Fruit fly (Drosophila melanogaster): Measurements from ENCODE around the gene Ctl2.

Ctl2 gene

DNA sequence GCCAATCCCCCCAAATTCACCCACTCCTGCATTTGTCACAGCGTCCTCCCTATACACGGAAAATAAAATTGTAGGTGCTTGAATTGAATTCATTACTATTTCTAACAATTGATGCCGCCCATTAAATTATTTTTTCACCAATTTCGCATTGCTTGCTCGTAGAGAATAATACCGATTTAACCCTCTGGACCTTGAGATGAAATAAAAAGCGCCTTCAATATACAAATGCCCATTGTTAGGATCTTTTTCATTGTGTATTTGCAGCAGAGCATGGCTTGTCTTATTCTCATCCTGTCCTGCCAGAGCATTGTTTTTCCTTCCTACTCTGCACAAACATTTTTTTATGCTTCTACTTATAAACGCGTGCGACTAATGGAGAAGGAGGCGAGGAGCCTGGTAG lies 31.6 kb upstream of the Ctl2 start:
- no peak for TF ChIP-seq CG17801 (GFP tag; optimal IDR thresholded peaks at IDR 0.05; ENCODE audit: partially characterized antibody)

DNA sequence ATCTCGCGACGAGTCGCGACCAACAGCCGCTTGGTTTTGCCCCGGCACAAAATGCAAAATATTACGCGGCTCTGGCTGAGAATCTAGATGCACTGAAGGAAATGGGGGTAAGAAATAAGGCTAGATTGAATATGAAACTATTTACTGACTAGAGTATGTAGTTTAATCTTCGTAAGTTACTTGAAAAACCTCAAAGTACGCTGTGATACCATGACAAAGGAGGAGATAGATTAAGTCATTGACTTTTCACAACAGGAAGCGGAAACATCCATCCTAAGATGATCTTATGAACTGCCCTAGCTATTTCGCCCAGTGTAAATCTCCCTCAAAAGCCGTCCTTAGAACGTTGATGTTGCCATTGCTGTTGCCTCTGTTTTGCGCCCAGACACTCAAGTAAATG lies 29.0 kb upstream of the Ctl2 start:
- no peak for TF ChIP-seq CG17801 (GFP tag; optimal IDR thresholded peaks at IDR 0.05; ENCODE audit: partially characterized antibody)

dm6 chr3R:29095525-29095924 lies 27.6 kb upstream of the Ctl2 start:
- TF ChIP-seq CG17801 (GFP tag; optimal IDR thresholded peaks at IDR 0.05; ENCODE audit: partially characterized antibody) = no peak

DNA sequence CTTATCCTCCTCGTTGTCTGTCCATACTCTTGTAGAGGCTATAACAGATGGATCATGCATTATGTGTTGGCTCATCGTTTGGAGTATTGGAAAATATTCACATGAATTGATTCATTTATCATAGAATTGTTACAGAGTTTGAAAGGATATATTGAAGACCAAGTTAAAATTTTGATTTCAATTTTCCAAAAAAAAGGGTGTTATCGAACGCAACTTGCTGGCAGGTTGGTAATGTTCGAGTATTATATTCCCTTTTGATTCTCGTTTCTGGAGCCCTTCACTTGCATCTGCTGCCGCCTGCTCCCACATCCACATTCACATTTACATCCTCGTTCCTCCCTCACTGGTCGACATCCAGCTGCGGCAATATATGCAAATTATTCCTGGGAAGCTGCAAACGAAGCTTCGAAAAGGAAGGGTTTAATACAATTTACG lies 27.1 kb upstream of the Ctl2 start:
- no peak for TF ChIP-seq CG17801 (GFP tag; optimal IDR thresholded peaks at IDR 0.05; ENCODE audit: partially characterized antibody)

dm6 chr3R:29098022-29098421 lies 25.1 kb upstream of the Ctl2 start:
- no peak for TF ChIP-seq CG17801 (GFP tag; optimal IDR thresholded peaks at IDR 0.05; ENCODE audit: partially characterized antibody)

dm6 chr3R:29103227-29103626 lies 19.9 kb upstream of the Ctl2 start:
- no peak for TF ChIP-seq CG17801 (GFP tag; optimal IDR thresholded peaks at IDR 0.05; ENCODE audit: partially characterized antibody)

- TF ChIP-seq CG17801 (GFP tag; optimal IDR thresholded peaks at IDR 0.05; ENCODE audit: partially characterized antibody) = no peak
These were observed 11.4 kb upstream of the Ctl2 start for dm6 chr3R:29111795-29112194.

DNA sequence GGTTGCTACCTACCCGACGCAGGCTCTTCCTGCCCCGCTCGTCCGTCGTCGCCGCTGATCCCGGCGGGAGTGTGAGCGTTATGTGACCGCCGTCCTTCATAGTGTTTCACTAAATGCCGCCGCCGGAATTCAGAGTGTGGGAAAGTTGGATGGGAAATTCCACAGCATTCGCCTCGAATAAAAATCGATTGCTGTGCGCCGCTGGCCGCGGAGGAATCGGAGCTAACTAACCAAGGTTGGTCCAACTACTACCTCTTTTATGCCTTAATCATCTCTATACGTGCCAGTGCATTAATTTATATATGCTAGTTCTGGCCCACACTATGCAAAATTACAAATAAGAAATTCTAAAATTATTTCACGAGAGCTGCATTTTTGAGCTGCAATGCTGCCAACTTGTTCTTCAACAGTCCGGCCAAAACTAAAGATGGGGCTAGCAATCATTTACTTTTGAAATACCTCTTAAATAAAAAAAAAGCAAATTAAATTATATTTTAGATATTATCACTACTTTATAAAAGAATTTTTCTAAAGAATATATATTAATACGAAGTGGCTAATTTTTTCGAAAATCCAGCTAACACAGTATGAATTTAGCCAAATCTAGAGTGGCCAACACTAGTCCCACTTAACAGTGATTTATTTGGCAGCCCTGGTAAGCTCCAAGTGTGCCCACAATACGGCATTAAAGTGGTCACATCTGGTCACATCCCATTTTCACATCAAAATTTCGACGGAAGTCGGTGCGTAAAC lies 10.6 kb upstream of the Ctl2 start, which contains the start of the genes alpha-Man-Ib and Pdhb:
TSS of gene alpha-Man-Ib (minus strand) at position 425 of the 753 bp plus-strand sequence.
TSS of gene Pdhb (plus strand) at position 674 of the 753 bp plus-strand sequence.
- TF ChIP-seq CG17801 (GFP tag; optimal IDR thresholded peaks at IDR 0.05; ENCODE audit: partially characterized antibody) = peak; percentile 66

DNA sequence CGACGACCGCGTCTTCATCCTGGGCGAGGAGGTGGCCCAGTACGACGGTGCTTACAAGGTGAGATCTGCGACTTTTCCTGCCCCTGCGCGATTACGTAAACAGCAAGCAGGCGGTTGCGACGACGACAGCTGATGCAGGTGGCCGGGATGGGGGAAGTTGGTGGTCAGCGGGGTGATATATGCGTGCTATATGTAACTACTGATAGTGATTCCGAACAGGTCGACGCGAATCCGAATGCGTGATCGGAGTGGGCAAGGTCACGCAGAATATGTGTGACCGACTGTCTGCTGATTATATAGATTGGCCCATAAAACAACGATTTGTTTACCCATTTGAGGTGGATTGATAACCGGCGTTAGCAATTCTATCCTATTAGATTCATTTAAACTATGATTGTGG lies 9.8 kb upstream of the Ctl2 start:
- TF ChIP-seq CG17801 (GFP tag; optimal IDR thresholded peaks at IDR 0.05; ENCODE audit: partially characterized antibody) = no peak

DNA sequence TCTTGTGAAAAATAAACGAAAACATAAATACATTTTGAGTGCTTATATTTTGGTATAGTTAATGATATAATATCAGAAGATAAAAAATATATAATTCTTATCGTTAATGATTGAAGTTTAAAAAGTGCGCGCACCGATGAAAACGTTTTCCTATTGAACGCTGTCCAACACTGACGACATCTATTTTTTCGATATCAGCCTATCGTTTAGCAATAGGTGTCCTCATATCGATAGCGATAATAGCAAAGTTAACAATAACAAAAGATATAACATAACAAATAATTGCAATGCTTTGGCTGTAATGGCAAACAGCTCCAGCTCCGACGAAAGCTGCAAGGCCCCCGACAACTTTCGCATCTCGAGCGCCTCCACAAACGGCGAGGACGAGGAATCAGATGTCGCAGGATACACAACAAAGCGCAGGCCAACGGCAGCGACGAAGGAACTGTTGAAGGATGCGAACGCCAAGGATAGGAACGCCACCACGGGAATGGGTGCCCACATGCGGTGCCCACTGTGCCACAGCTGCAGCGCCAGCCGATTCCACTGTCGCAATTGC lies 6.9 kb upstream of the Ctl2 start, which contains the start of gene Atg14:
TSS of gene Atg14 (plus strand) at position 225 of the 559 bp plus-strand sequence.
- TF ChIP-seq CG17801 (GFP tag; optimal IDR thresholded peaks at IDR 0.05; ENCODE audit: partially characterized antibody) = peak; percentile 51

DNA sequence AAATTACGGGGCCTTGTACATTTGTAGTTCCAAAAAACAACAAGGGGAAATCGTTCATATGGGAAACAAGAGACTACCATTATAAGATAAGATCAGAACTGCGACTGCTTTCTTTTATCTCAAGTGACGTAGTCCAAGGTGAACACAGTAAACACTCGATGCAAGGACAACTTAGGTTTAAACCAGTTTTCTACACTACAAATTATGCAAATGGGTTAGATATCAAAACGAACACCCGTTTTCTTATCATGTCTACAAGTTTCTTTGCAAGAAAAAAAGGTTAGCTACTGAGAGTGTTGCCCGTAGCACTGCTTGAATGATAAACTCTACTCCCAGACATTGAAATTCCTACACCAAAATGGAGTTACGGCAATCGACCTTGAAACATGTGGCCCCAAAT lies 958 bp downstream of the Ctl2 start:
- TF ChIP-seq CG17801 (GFP tag; optimal IDR thresholded peaks at IDR 0.05; ENCODE audit: partially characterized antibody) = peak; percentile 76

DNA sequence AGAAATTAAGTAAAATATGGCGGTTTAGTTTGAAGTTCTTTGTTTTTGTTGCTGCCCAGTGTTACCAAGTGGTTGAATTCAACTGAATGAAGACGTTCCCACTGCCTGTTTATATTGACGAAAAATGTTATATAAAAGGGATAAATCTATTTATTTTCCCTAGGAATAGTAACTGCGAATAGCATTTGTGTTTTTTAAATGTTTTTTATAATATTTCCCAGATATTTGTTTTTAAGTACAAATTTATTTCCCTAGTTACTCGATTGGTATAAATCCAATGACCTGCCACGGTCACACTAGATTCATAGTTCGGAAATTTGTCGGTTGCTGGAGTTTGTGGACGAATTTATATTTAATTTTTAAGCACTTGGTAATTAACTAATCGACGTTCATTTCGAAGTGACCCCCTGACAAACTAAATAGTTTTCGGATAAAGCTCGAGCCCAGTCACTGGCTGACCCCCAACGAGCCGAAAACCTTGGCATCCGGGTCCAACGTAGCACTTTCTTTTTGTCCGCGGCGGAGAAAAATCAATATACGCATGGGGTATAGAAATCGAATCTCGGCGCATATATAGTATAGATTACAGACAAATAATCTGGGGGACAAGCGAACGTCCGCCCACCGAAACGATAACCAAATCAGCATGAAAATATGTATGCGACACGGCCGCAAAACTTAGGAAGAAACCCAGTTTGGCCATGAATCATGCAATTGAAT lies 7.9 kb downstream of the Ctl2 start, which contains the start of the genes dgt6 and Vha100-1:
TSS of gene dgt6 (minus strand) at position 71 of the 720 bp plus-strand sequence.
TSS of gene Vha100-1 (plus strand) at position 292 of the 720 bp plus-strand sequence.
- TF ChIP-seq CG17801 (GFP tag; optimal IDR thresholded peaks at IDR 0.05; ENCODE audit: partially characterized antibody) = peak; percentile 36

- no peak for TF ChIP-seq CG17801 (GFP tag; optimal IDR thresholded peaks at IDR 0.05; ENCODE audit: partially characterized antibody)
These were observed 15.2 kb downstream of the Ctl2 start, which contains the start of the genes Alg13 and superdeath for dm6 chr3R:29138407-29138806. Alg13 (minus strand) TSS chr3R:29138573. superdeath (plus strand) TSS chr3R:29138662.

DNA sequence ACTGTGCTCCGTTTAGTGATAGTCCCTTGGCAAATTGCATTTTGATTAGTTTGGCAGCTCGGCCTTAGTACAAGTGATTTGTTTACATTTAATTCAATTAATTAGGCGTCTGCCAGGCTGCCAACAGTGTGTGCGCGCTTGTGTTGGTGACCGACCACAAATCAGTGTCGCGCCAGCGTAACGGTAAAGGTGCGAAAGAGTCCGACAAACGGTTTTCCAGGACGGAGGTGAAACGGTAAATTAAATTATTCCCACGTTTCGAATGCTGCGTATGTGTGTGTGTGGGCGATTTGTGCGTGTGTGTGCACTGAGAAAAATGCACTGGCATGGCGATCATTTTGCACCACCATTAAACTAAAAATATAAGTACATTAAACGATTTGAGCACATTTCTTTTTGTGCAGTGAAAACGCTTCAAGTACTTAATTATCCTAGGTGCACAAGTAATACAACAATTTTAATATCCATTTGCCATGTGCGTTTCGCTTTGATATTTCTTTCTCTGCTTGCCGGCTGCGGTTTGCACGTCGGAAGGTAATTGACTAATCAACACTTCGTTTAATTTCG lies 15.9 kb downstream of the Ctl2 start:
- peak; percentile 68 for TF ChIP-seq CG17801 (GFP tag; optimal IDR thresholded peaks at IDR 0.05; ENCODE audit: partially characterized antibody)
